Fruit fly (Drosophila melanogaster): ENCODE measurements around the gene CG12985.

DNA sequence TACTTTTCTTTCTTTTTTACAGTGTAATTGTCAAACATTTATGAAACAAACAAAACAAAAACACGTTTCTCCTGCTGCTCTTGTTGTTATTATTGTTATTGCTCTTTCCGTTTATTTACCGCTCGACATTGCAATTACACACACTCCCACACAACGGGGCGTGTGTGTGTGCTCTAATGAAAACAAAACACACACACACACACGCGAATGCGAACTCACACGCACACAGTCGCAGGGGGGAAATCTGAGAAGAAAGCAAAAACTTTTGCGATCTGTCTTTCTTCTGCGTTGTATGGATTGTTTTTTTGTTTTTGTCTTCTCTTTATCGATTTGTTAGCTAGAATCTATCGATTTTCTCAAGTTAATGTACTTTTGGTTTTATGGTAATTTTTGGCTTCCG, 5.5 kb upstream of the CG12985 start:
- no peak for TF ChIP-seq psq (optimal IDR thresholded peaks at IDR 0.05)
- TF ChIP-seq ttk (optimal IDR thresholded peaks at IDR 0.05): no peak
- no peak for TF ChIP-seq h (optimal IDR thresholded peaks at IDR 0.05)

Data from Kc167 (cell line).